Fruit fly (Drosophila melanogaster): Measurements from ENCODE around the gene SNF4Agamma.
A peak's percentile ranks its signal among the peaks of the same experiment; 100 is the strongest.

Gene SNF4Agamma

dm6 chr3R:21127352-21127985 is 13.1 kb upstream of the SNF4Agamma start, which contains the start of the genes slmb and CG5793 (continued):
- TF ChIP-seq Mio (GFP tag; optimal IDR thresholded peaks at IDR 0.05) (no peak), Dif (GFP tag; optimal IDR thresholded peaks at IDR 0.05; ENCODE audit: partially characterized antibody) (no peak), OdsH (GFP tag; optimal IDR thresholded peaks at IDR 0.05) (peak; percentile 49), Vsx2 (GFP tag; optimal IDR thresholded peaks at IDR 0.05; ENCODE audit: partially characterized antibody) (no peak), jim (GFP tag; optimal IDR thresholded peaks at IDR 0.05) (no peak), br (GFP tag; optimal IDR thresholded peaks at IDR 0.05) (no peak), Hr83 (GFP tag; optimal IDR thresholded peaks at IDR 0.05; ENCODE audit: poor library complexity, severe bottlenecking) (peak; percentile 80)

DNA sequence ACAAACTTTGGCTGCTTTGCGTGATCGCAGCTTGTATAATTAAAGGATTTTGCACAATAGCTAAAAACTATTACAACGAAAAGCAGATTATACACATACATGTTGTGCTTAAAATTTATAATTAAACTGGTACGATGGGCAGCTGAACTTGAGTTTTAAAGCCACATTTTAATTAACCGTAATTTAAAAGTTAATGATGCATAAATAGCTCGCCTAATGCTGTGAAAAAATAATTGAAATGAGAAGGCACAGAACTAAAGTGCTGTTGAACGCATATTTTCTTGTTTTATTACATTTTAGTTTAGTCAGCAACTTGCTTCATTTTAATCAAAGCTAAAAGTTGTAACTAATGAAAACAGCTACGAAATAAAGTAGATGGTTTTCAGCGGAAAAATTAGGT is 10.9 kb upstream of the SNF4Agamma start, which contains the start of gene Obp93a:
TSS of gene Obp93a (minus strand) at position 101 of the 400 bp plus-strand sequence.
- TF ChIP-seq Myc (optimal IDR thresholded peaks at IDR 0.05) (no peak), pan (optimal IDR thresholded peaks at IDR 0.05) (no peak), usp (GFP tag; optimal IDR thresholded peaks at IDR 0.05) (no peak), Dfd (GFP tag; optimal IDR thresholded peaks at IDR 0.05) (no peak), dl (GFP tag; optimal IDR thresholded peaks at IDR 0.05; ENCODE audit: insufficient read depth in 1 of 2, partially characterized antibody in 2 of 2) (no peak), CG32264 (GFP tag; optimal IDR thresholded peaks at IDR 0.05) (no peak), jim (GFP tag; optimal IDR thresholded peaks at IDR 0.05) (no peak), Hnf4 (GFP tag; optimal IDR thresholded peaks at IDR 0.05) (no peak), HLH106 (tag; optimal IDR thresholded peaks at IDR 0.05) (no peak), Vsx2 (GFP tag; optimal IDR thresholded peaks at IDR 0.05; ENCODE audit: partially characterized antibody) (no peak), Hr78 (GFP tag; optimal IDR thresholded peaks at IDR 0.05) (no peak)

DNA sequence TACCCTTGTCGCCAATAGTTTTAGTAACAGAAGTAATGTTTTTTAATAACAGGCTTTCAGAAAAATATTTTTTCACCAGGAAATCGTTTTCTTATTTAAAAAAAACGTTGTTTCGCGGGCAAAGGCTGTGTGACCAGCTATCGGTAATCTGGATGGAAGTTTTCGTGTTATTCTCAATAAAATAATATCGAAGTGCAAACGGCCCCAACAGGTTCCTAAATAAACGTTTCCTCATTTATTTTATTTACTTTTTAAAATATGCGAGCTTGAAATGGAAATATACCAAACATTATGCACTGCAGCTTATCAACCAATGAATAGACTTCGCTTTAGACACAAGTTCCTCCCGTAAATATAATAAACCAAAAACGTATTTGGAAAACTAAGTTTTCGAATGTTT is 10.5 kb upstream of the SNF4Agamma start, which contains the start of gene Ice2:
TSS of gene Ice2 (plus strand) at position 167 of the 400 bp plus-strand sequence.
- no peak for TF ChIP-seq OdsH (GFP tag; optimal IDR thresholded peaks at IDR 0.05)
- TF ChIP-seq Dif (GFP tag; optimal IDR thresholded peaks at IDR 0.05; ENCODE audit: partially characterized antibody) = peak; percentile 98
- TF ChIP-seq Vsx2 (GFP tag; optimal IDR thresholded peaks at IDR 0.05; ENCODE audit: partially characterized antibody) = peak; percentile 99
- no peak for TF ChIP-seq sv (GFP tag; optimal IDR thresholded peaks at IDR 0.05)
- no peak for TF ChIP-seq Dfd (GFP tag; optimal IDR thresholded peaks at IDR 0.05)
- peak; percentile 43 to 86 for TF ChIP-seq dl (GFP tag; optimal IDR thresholded peaks at IDR 0.05; ENCODE audit: insufficient read depth in 1 of 2, partially characterized antibody in 2 of 2)
- TF ChIP-seq dsf (GFP tag; optimal IDR thresholded peaks at IDR 0.05; ENCODE audit: borderline replicate concordance) = no peak
- no peak for TF ChIP-seq lola (GFP tag; optimal IDR thresholded peaks at IDR 0.05)

- TF ChIP-seq Dfd (GFP tag; optimal IDR thresholded peaks at IDR 0.05) = no peak
- no peak for TF ChIP-seq Rel (GFP tag; optimal IDR thresholded peaks at IDR 0.05)
- no peak for TF ChIP-seq Rel (tag; optimal IDR thresholded peaks at IDR 0.05)
- TF ChIP-seq Jra (GFP tag; optimal IDR thresholded peaks at IDR 0.05) = no peak
- TF ChIP-seq brk (GFP tag; optimal IDR thresholded peaks at IDR 0.05) = no peak
Measured at dm6 chr3R:21133517-21133916, 7.0 kb upstream of the SNF4Agamma start, which contains the start of gene Trm7-34. TSS of gene Trm7-34 (minus strand) at chr3R:21133881.

DNA sequence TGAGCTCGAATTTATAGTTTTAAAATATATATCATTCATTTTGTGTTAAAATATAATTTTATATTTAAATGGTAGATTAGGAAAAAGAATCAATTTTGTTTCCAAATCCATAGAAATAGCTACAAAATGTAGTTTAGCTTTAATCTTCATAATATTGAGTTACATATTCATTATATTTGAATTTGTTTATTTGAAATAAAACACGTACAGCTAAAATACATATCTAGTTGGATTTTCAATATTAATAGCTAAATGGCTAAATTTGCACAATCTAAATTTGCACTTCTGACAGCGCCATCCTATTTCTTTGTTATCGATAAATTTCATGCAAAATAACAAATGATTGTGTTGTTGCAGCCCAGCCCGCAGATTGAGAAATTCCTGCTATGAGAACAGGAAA is 6.6 kb upstream of the SNF4Agamma start, which contains the start of gene Usp8:
TSS of gene Usp8 (plus strand) at position 312 of the 400 bp plus-strand sequence.
- TF ChIP-seq br (GFP tag; optimal IDR thresholded peaks at IDR 0.05) (no peak), dl (GFP tag; optimal IDR thresholded peaks at IDR 0.05; ENCODE audit: insufficient read depth in 1 of 2, partially characterized antibody in 2 of 2) (peak in 1 of 2 experiments; percentile 71), Myc (optimal IDR thresholded peaks at IDR 0.05) (peak; percentile 97), Hr83 (GFP tag; optimal IDR thresholded peaks at IDR 0.05; ENCODE audit: poor library complexity, severe bottlenecking) (no peak), Jra (GFP tag; optimal IDR thresholded peaks at IDR 0.05) (no peak), HLH106 (tag; optimal IDR thresholded peaks at IDR 0.05) (no peak), Vsx2 (GFP tag; optimal IDR thresholded peaks at IDR 0.05; ENCODE audit: partially characterized antibody) (peak; percentile 98), Rel (GFP tag; optimal IDR thresholded peaks at IDR 0.05) (no peak), Rel (tag; optimal IDR thresholded peaks at IDR 0.05) (no peak), usp (GFP tag; optimal IDR thresholded peaks at IDR 0.05) (no peak), OdsH (GFP tag; optimal IDR thresholded peaks at IDR 0.05) (peak; percentile 20), jim (GFP tag; optimal IDR thresholded peaks at IDR 0.05) (no peak), sage (GFP tag; optimal IDR thresholded peaks at IDR 0.05) (no peak), h (GFP tag; optimal IDR thresholded peaks at IDR 0.05) (no peak), foxo (GFP tag; optimal IDR thresholded peaks at IDR 0.05) (no peak), pan (optimal IDR thresholded peaks at IDR 0.05) (no peak), N (GFP tag; optimal IDR thresholded peaks at IDR 0.05) (no peak), Dif (GFP tag; optimal IDR thresholded peaks at IDR 0.05; ENCODE audit: partially characterized antibody) (peak; percentile 90), CG9705 (GFP tag; optimal IDR thresholded peaks at IDR 0.05) (no peak), Dfd (GFP tag; optimal IDR thresholded peaks at IDR 0.05) (no peak), Sp1 (GFP tag; optimal IDR thresholded peaks at IDR 0.05) (no peak), Hr78 (GFP tag; optimal IDR thresholded peaks at IDR 0.05) (no peak), Abd-B (GFP tag; optimal IDR thresholded peaks at IDR 0.05) (no peak), dsf (GFP tag; optimal IDR thresholded peaks at IDR 0.05; ENCODE audit: borderline replicate concordance) (no peak), dmrt93B (GFP tag; optimal IDR thresholded peaks at IDR 0.05) (no peak), psq (GFP tag; optimal IDR thresholded peaks at IDR 0.05) (no peak)
